Worm (Caenorhabditis elegans) whole organism, young adult: ENCODE results near the gene snf-9.

Experiments used
- C17E4.6 ChIP-seq: fragments of 200-800 bp; sonication (Bioruptor generic); IDR thresholded peaks from 2 replicates; pipeline ENCODE4 v1.3.6; 2022; ENCODE audit warnings: missing genetic modification reagents, missing genetic modification characterization, missing compliant biosample characterization
- D2030.7 ChIP-seq: fragments of 200-800 bp; sonication (Bioruptor generic); IDR thresholded peaks from 2 replicates; pipeline ENCODE4 v1.3.6; 2022; ENCODE audit warnings: missing genetic modification reagents, missing genetic modification characterization, missing compliant biosample characterization
- F22D6.2 ChIP-seq: sonication (generic microtip); optimal IDR thresholded peaks from 2 replicates; lab custom pipeline; 2016; ENCODE audit warnings: mild to moderate bottlenecking, missing genetic modification characterization, missing compliant biosample characterization
- F33H1.4 ChIP-seq: fragments of 200-800 bp; sonication (Bioruptor generic); IDR thresholded peaks from 2 replicates; pipeline ENCODE4 v1.3.6; 2022; ENCODE audit warnings: missing genetic modification reagents, missing genetic modification characterization, missing compliant biosample characterization
- F37B4.10 ChIP-seq: fragments of 200-800 bp; sonication (Bioruptor generic); IDR thresholded peaks from 2 replicates; pipeline ENCODE4 v1.3.6; 2022; ENCODE audit warnings: missing genetic modification characterization, missing compliant biosample characterization
- F52B5.7 ChIP-seq: sonication (generic microtip); optimal IDR thresholded peaks from 2 replicates; lab custom pipeline; 2016; ENCODE audit warnings: mild to moderate bottlenecking, missing genetic modification characterization, missing compliant biosample characterization
- K12H6.12 ChIP-seq: fragments of 200-800 bp; sonication (Bioruptor generic); optimal IDR thresholded peaks from 2 replicates; lab custom pipeline; 2018; ENCODE audit warnings: mild to moderate bottlenecking, missing genetic modification characterization, missing compliant biosample characterization
- T07F8.4 ChIP-seq: sonication (generic microtip); optimal IDR thresholded peaks from 2 replicates; lab custom pipeline; 2016; ENCODE audit warnings: mild to moderate bottlenecking, missing genetic modification characterization, moderate library complexity, missing compliant biosample characterization
- Y67H2A.10 ChIP-seq: fragments of 200-800 bp; sonication (Bioruptor generic); conservative IDR thresholded peaks from 2 replicates; pipeline ENCODE4 v1.3.6; 2022; ENCODE audit warnings: missing genetic modification reagents, missing genetic modification characterization, missing compliant biosample characterization
- ceh-40 ChIP-seq: fragments of 200-800 bp; sonication (Bioruptor generic); IDR thresholded peaks from 2 replicates; pipeline ENCODE4 v1.3.6; 2022; ENCODE audit warnings: missing genetic modification characterization, missing compliant biosample characterization
- ceh-58 ChIP-seq: fragments of 200-800 bp; sonication (Bioruptor generic); IDR thresholded peaks from 2 replicates; pipeline ENCODE4 v1.3.6; 2022; ENCODE audit warnings: missing genetic modification characterization, missing compliant biosample characterization
- die-1 ChIP-seq: sonication (generic microtip); optimal IDR thresholded peaks from 2 replicates; lab custom pipeline; 2016; ENCODE audit warnings: missing genotype, mild to moderate bottlenecking, missing genetic modification characterization, missing compliant biosample characterization
- dox-1 ChIP-seq: fragments of 200-800 bp; sonication (Bioruptor generic); IDR thresholded peaks from 2 replicates; pipeline ENCODE4 v1.3.6; 2022; ENCODE audit warnings: missing genetic modification reagents, missing genetic modification characterization, missing compliant biosample characterization
- dpff-1 ChIP-seq: sonication (generic microtip); optimal IDR thresholded peaks from 2 replicates; lab custom pipeline; 2017; ENCODE audit warnings: mild to moderate bottlenecking, missing genetic modification characterization, missing compliant biosample characterization
- ets-4 ChIP-seq: fragments of 200-800 bp; sonication (Bioruptor generic); optimal IDR thresholded peaks from 2 replicates; lab custom pipeline; 2018; ENCODE audit warnings: mild to moderate bottlenecking, missing genetic modification characterization, missing compliant biosample characterization
- fkh-3 ChIP-seq: sonication (generic microtip); optimal IDR thresholded peaks from 2 replicates; lab custom pipeline; 2016; ENCODE audit warnings: mild to moderate bottlenecking, missing genetic modification characterization, missing compliant biosample characterization
- him-1 ChIP-seq: sonication (generic microtip); optimal IDR thresholded peaks from 2 replicates; lab custom pipeline; 2016; ENCODE audit warnings: missing genotype, missing genetic modification reagents, missing genetic modification characterization, missing compliant biosample characterization
- hrde-1 ChIP-seq: sonication (generic microtip); optimal IDR thresholded peaks from 2 replicates; lab custom pipeline; 2016; ENCODE audit warnings: missing genetic modification characterization, mild to moderate bottlenecking, missing compliant biosample characterization, moderate library complexity, missing genotype, missing genetic modification reagents, borderline replicate concordance
- let-607 ChIP-seq, 2 experiments: fragments of 200-800 bp in 1 of 2; sonication (Bioruptor generic) in 1 of 2; sonication (generic microtip) in 1 of 2; optimal IDR thresholded peaks; 2 replicates each; lab custom pipeline; 2016 to 2018; ENCODE audit warnings: mild to moderate bottlenecking in 2 of 2, missing compliant biosample characterization in 2 of 2, missing genetic modification characterization in 2 of 2, moderate library complexity in 2 of 2, missing genotype in 1 of 2
- lin-35 ChIP-seq, 3 experiments: fragments of 150-350 bp in 2 of 3; sonication (generic microtip) in 1 of 3; optimal IDR thresholded peaks; 2 replicates each; lab custom pipeline; 2014 to 2018; ENCODE audit warnings: missing biosample characterization in 3 of 3, missing genetic modification characterization in 3 of 3, missing genetic modification reagents in 3 of 3
- lsl-1 ChIP-seq: fragments of 200-800 bp; sonication (Bioruptor generic); optimal IDR thresholded peaks from 2 replicates; lab custom pipeline; 2018; ENCODE audit warnings: mild to moderate bottlenecking, missing genetic modification characterization, moderate library complexity, missing compliant biosample characterization
- madf-3 ChIP-seq: fragments of 200-800 bp; sonication (Bioruptor generic); IDR thresholded peaks from 2 replicates; pipeline ENCODE4 v1.3.6; 2022; ENCODE audit warnings: missing genetic modification reagents, missing genetic modification characterization, missing compliant biosample characterization
- madf-6 ChIP-seq: fragments of 200-800 bp; sonication (Bioruptor generic); IDR thresholded peaks from 2 replicates; pipeline ENCODE4 v1.3.6; 2022; ENCODE audit warnings: missing genetic modification reagents, missing genetic modification characterization, missing compliant biosample characterization
- madf-8 ChIP-seq: fragments of 200-800 bp; sonication (Bioruptor generic); conservative IDR thresholded peaks from 2 replicates; pipeline ENCODE4 v1.3.6; 2022; ENCODE audit warnings: missing genetic modification reagents, missing genetic modification characterization, missing compliant biosample characterization
- mes-4 ChIP-seq: sonication (generic microtip); optimal IDR thresholded peaks from 2 replicates; lab custom pipeline; 2016; ENCODE audit warnings: missing genotype, missing genetic modification characterization, missing compliant biosample characterization
- nfya-1 ChIP-seq: sonication (generic microtip); optimal IDR thresholded peaks from 2 replicates; lab custom pipeline; 2017; ENCODE audit warnings: antibody characterized with exemption, missing compliant biosample characterization, missing genetic modification characterization, borderline replicate concordance; ENCODE audit not compliant: insufficient read depth
- nhr-80 ChIP-seq: sonication (generic microtip); optimal IDR thresholded peaks from 2 replicates; lab custom pipeline; 2016; ENCODE audit warnings: missing genetic modification characterization, missing compliant biosample characterization
- nhr-90 ChIP-seq: sonication (generic microtip); optimal IDR thresholded peaks from 2 replicates; lab custom pipeline; 2016; ENCODE audit warnings: missing genotype, mild to moderate bottlenecking, missing genetic modification characterization, missing compliant biosample characterization
- pha-4 ChIP-seq: fragments of 150-350 bp; sonication (generic microtip); optimal IDR thresholded peaks from 2 replicates; lab custom pipeline; 2014; ENCODE audit warnings: missing biosample characterization, missing genetic modification reagents, missing genetic modification characterization
- snpc-1.1 ChIP-seq: sonication (generic microtip); optimal IDR thresholded peaks from 2 replicates; lab custom pipeline; 2017; ENCODE audit warnings: missing genetic modification characterization, mild to moderate bottlenecking, missing compliant biosample characterization, antibody characterized with exemption, moderate library complexity, missing genotype, missing genetic modification reagents; ENCODE audit not compliant: insufficient read depth
- snpc-1.3 ChIP-seq: sonication (generic microtip); optimal IDR thresholded peaks from 2 replicates; lab custom pipeline; 2017; ENCODE audit warnings: missing genetic modification characterization, mild to moderate bottlenecking, missing compliant biosample characterization, antibody characterized with exemption, moderate library complexity, missing genotype, missing genetic modification reagents; ENCODE audit not compliant: insufficient read depth
- somi-1 ChIP-seq: fragments of 200-800 bp; sonication (Bioruptor generic); optimal IDR thresholded peaks from 2 replicates; lab custom pipeline; 2018; ENCODE audit warnings: mild to moderate bottlenecking, missing genetic modification characterization, missing compliant biosample characterization
- sptf-2 ChIP-seq: fragments of 200-800 bp; sonication (Bioruptor generic); optimal IDR thresholded peaks from 2 replicates; lab custom pipeline; 2018; ENCODE audit warnings: mild to moderate bottlenecking, missing genetic modification characterization, missing compliant biosample characterization
- zim-3 ChIP-seq: sonication (generic microtip); optimal IDR thresholded peaks from 2 replicates; lab custom pipeline; 2017; ENCODE audit warnings: mild to moderate bottlenecking, missing genetic modification characterization, moderate library complexity, missing compliant biosample characterization
- ztf-22 ChIP-seq: fragments of 200-800 bp; sonication (Bioruptor generic); optimal IDR thresholded peaks from 2 replicates; lab custom pipeline; 2018; ENCODE audit warnings: mild to moderate bottlenecking, missing genetic modification characterization, moderate library complexity, missing compliant biosample characterization
- ztf-28 ChIP-seq: fragments of 200-800 bp; sonication (Bioruptor generic); IDR thresholded peaks from 2 replicates; pipeline ENCODE4 v1.3.6; 2022; ENCODE audit warnings: missing genetic modification reagents, missing genetic modification characterization, missing compliant biosample characterization
- ztf-6 ChIP-seq: fragments of 200-800 bp; sonication (Bioruptor generic); IDR thresholded peaks from 2 replicates; pipeline ENCODE4 v1.3.6; 2022; ENCODE audit warnings: missing genetic modification reagents, missing genetic modification characterization, missing compliant biosample characterization

snf-9 gene

ce11 chrIV:17341033-17341432 is 29.1 kb downstream of the snf-9 start:
- TF ChIP-seq snpc-1.3 (no peak), madf-8 (GFP tag; lab: Robert Waterston, UW) (no peak)

- TF ChIP-seq mes-4 = no peak
- TF ChIP-seq ets-4 (GFP tag; lab: Kevin White, UChicago) = peak; percentile 20
- TF ChIP-seq nhr-80 = peak; percentile 80
Measured at ce11 chrIV:17342179-17342578, 30.2 kb downstream of the snf-9 start, which contains the start of gene C49C3.9. Gene C49C3.9, minus strand, starts transcription at chrIV:17342314.

- TF ChIP-seq D2030.7 (GFP tag; lab: Robert Waterston, UW) = no peak
- no peak for TF ChIP-seq T07F8.4 (tag; lab: Kevin White, UChicago)
- TF ChIP-seq nhr-90 = no peak
- TF ChIP-seq pha-4 (tag; lab: Kevin White, UChicago) = no peak
- no peak for TF ChIP-seq hrde-1 (tag; lab: Kevin White, UChicago)
- no peak for TF ChIP-seq K12H6.12 (tag; lab: Kevin White, UChicago)
- no peak for TF ChIP-seq dox-1 (GFP tag; lab: Robert Waterston, UW)
- no peak for TF ChIP-seq zim-3 (tag; lab: Kevin White, UChicago)
- no peak for TF ChIP-seq F22D6.2
- no peak for TF ChIP-seq ztf-22 (GFP tag; lab: Kevin White, UChicago)
- no peak for TF ChIP-seq C17E4.6
- TF ChIP-seq ztf-28 = no peak
- TF ChIP-seq nfya-1 (tag; lab: Kevin White, UChicago) = no peak
- no peak for TF ChIP-seq madf-3 (GFP tag; lab: Robert Waterston, UW)
- TF ChIP-seq die-1 = no peak
- TF ChIP-seq lsl-1 (GFP tag; lab: Kevin White, UChicago) = no peak
- no peak for TF ChIP-seq Y67H2A.10 (GFP tag; lab: Robert Waterston, UW)
- no peak for TF ChIP-seq snpc-1.1 (tag; lab: Kevin White, UChicago)
- no peak for TF ChIP-seq dpff-1 (tag; lab: Kevin White, UChicago)
- TF ChIP-seq ztf-6 = no peak
- TF ChIP-seq, all 124 proteins: peak for 0
Measured at ce11 chrIV:17342667-17343066, 30.7 kb downstream of the snf-9 start, which contains the start of gene C49C3.21. Gene C49C3.21, plus strand, starts transcription at chrIV:17342967.

- no peak for TF ChIP-seq lin-35 (GFP tag; optimal IDR thresholded peaks at IDR 0.05; lab: Kevin White, UChicago)
- TF ChIP-seq madf-6 (GFP tag; lab: Robert Waterston, UW) = no peak
- no peak for TF ChIP-seq somi-1 (GFP tag; lab: Kevin White, UChicago)
- TF ChIP-seq let-607 (tag; optimal IDR thresholded peaks at IDR 0.05; lab: Kevin White, UChicago) = no peak
- no peak for TF ChIP-seq F52B5.7
- no peak for TF ChIP-seq F33H1.4
- TF ChIP-seq fkh-3 (tag; lab: Kevin White, UChicago) = no peak
- TF ChIP-seq F37B4.10 (GFP tag; lab: Robert Waterston, UW) = no peak
- no peak for TF ChIP-seq ceh-58 (GFP tag; lab: Robert Waterston, UW)
- no peak for TF ChIP-seq ceh-40 (GFP tag; lab: Robert Waterston, UW)
- TF ChIP-seq sptf-2 = no peak
- TF ChIP-seq him-1 (tag; lab: Kevin White, UChicago) = no peak
- TF ChIP-seq, all 124 proteins: peak for 0
Measured at ce11 chrIV:17343482-17343881, 31.5 kb downstream of the snf-9 start, which contains the start of gene C49C3.11. Gene C49C3.11, plus strand, starts transcription at chrIV:17343782.
